Fruit fly (Drosophila melanogaster): ENCODE data around the gene Ccp84Ag.

DNA sequence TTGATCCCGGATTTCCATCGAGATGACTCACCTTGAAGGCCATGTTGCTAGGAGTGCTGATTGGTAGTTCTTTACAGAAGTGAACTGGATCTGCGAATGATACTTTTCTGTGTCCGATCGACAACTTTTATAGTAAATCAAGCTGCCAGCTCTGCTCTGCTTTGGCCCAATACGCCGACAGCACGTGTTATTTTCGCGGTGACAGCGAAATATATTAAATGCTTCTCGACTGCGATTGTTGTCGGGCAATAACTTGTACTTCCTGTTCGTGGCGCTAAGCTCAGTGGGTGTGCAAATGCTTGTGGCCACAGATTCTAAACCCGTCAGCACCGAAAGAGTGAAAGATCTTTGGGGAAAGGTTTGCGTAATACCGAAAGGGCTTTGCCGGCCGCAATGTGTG, 16.2 kb downstream of the Ccp84Ag start, which contains the start of gene Ccp84Ab:
- TF ChIP-seq psq (optimal IDR thresholded peaks at IDR 0.05) (no peak), ttk (optimal IDR thresholded peaks at IDR 0.05) (no peak)

All from Kc167 (cell line).